Fruit fly (Drosophila melanogaster) whole organism, embryonic: ENCODE results near the gene CCHa2.

Source experiments
- Atf6 ChIP-seq: fragments of 200-800 bp; sonication (Bioruptor generic); IDR thresholded peaks from 2 replicates; pipeline ENCODE4 v1.3.6; 2022; ENCODE audit warnings: missing biosample characterization, missing genetic modification characterization
- CG11696 ChIP-seq: fragments of 200-800 bp; sonication (Bioruptor generic); IDR thresholded peaks from 2 replicates; pipeline ENCODE4 v1.3.6; 2022; ENCODE audit warnings: missing biosample characterization, missing genetic modification characterization
- CG12071 ChIP-seq: fragments of 200-800 bp; sonication (Bioruptor generic); optimal IDR thresholded peaks from 3 replicates; lab custom pipeline; 2018; ENCODE audit warnings: missing biosample characterization, mild to moderate bottlenecking, missing genetic modification characterization
- CG15601 ChIP-seq: fragments of 200-800 bp; sonication (Bioruptor generic); optimal IDR thresholded peaks from 3 replicates; lab custom pipeline; 2019; ENCODE audit warnings: missing biosample characterization, mild to moderate bottlenecking, missing genetic modification characterization, moderate library complexity
- CG17359 ChIP-seq: fragments of 200-800 bp; sonication (Bioruptor generic); optimal IDR thresholded peaks from 3 replicates; lab custom pipeline; 2018; ENCODE audit warnings: missing biosample characterization, mild to moderate bottlenecking, missing genetic modification characterization, moderate library complexity
- CG18476 ChIP-seq: fragments of 200-800 bp; sonication (Bioruptor generic); optimal IDR thresholded peaks from 2 replicates; lab custom pipeline; 2016; ENCODE audit warnings: missing biosample characterization, mild to moderate bottlenecking, missing genetic modification characterization
- CG2875 ChIP-seq: fragments of 200-800 bp; sonication (Bioruptor generic); optimal IDR thresholded peaks from 2 replicates; lab custom pipeline; 2017; ENCODE audit warnings: missing biosample characterization, mild to moderate bottlenecking, missing genetic modification characterization, missing genetic modification reagents
- CG2889 ChIP-seq: fragments of 200-800 bp; sonication (Bioruptor generic); IDR thresholded peaks from 3 replicates; pipeline ENCODE4 v1.3.6; 2022; ENCODE audit warnings: missing biosample characterization, missing genetic modification characterization
- CG30431 ChIP-seq: fragments of 200-800 bp; sonication (Bioruptor generic); optimal IDR thresholded peaks from 2 replicates; lab custom pipeline; 2017; ENCODE audit warnings: missing biosample characterization, missing genetic modification characterization
- CG33557 ChIP-seq: fragments of 200-800 bp; sonication (Bioruptor generic); optimal IDR thresholded peaks from 2 replicates; lab custom pipeline; 2019; ENCODE audit warnings: missing biosample characterization, mild to moderate bottlenecking, missing genetic modification characterization, moderate library complexity
- CG3407 ChIP-seq: fragments of 200-800 bp; sonication (Bioruptor generic); optimal IDR thresholded peaks from 2 replicates; lab custom pipeline; 2018; ENCODE audit warnings: missing biosample characterization, mild to moderate bottlenecking, missing genetic modification characterization
- CG34376 ChIP-seq: fragments of 200-800 bp; sonication (Bioruptor generic); optimal IDR thresholded peaks from 2 replicates; lab custom pipeline; 2018; ENCODE audit warnings: missing biosample characterization, mild to moderate bottlenecking, missing genetic modification characterization
- CG4617 ChIP-seq: fragments of 200-800 bp; sonication (Bioruptor generic); optimal IDR thresholded peaks from 3 replicates; lab custom pipeline; 2016; ENCODE audit warnings: missing biosample characterization, missing genetic modification characterization, borderline replicate concordance
- CG4820 ChIP-seq: fragments of 200-800 bp; sonication (Bioruptor generic); optimal IDR thresholded peaks from 3 replicates; lab custom pipeline; 2016; ENCODE audit warnings: missing biosample characterization, missing genetic modification characterization
- CG4854 ChIP-seq: fragments of 200-800 bp; sonication (Bioruptor generic); optimal IDR thresholded peaks from 2 replicates; lab custom pipeline; 2016; ENCODE audit warnings: missing biosample characterization, missing genetic modification characterization, inconsistent platforms
- CG5180 ChIP-seq: fragments of 200-800 bp; sonication (Bioruptor generic); optimal IDR thresholded peaks from 3 replicates; lab custom pipeline; 2017; ENCODE audit warnings: missing biosample characterization, missing genetic modification characterization, mild to moderate bottlenecking, moderate library complexity, missing genetic modification reagents
- CG6683 ChIP-seq: fragments of 200-800 bp; sonication (Bioruptor generic); optimal IDR thresholded peaks from 2 replicates; lab custom pipeline; 2017; ENCODE audit warnings: missing biosample characterization, mild to moderate bottlenecking, missing genetic modification characterization, missing genetic modification reagents
- CG6791 ChIP-seq: fragments of 200-800 bp; sonication (Bioruptor generic); IDR thresholded peaks from 3 replicates; pipeline ENCODE4 v1.3.6; 2022; ENCODE audit warnings: missing biosample characterization, missing genetic modification characterization; ENCODE audit not compliant: partially characterized antibody
- CG6813 ChIP-seq: fragments of 200-800 bp; sonication (Bioruptor generic); optimal IDR thresholded peaks from 2 replicates; lab custom pipeline; 2017; ENCODE audit warnings: missing biosample characterization, missing genetic modification characterization, mild to moderate bottlenecking, moderate library complexity, missing genetic modification reagents
- CG8388 ChIP-seq: fragments of 200-800 bp; sonication (Bioruptor generic); optimal IDR thresholded peaks from 2 replicates; lab custom pipeline; 2019; ENCODE audit warnings: missing biosample characterization, mild to moderate bottlenecking, missing genetic modification characterization, moderate library complexity
- CHES-1-like ChIP-seq: fragments of 200-800 bp; sonication (Bioruptor generic); optimal IDR thresholded peaks from 2 replicates; lab custom pipeline; 2016; ENCODE audit warnings: missing biosample characterization, missing genetic modification characterization
- Dfd ChIP-seq, 2 experiments: fragments of >200 bp; optimal IDR thresholded peaks; 2 replicates each; lab custom pipeline; 2017; ENCODE audit warnings: missing biosample characterization in 2 of 2, missing genetic modification characterization in 2 of 2
- Ets65A ChIP-seq: fragments of 200-800 bp; sonication (Bioruptor generic); peaks from one replicate; lab custom pipeline; 2016; ENCODE audit warnings: missing biosample characterization, missing genetic modification characterization
- HLHmδ ChIP-seq: fragments of 200-800 bp; sonication (Bioruptor generic); optimal IDR thresholded peaks from 2 replicates; lab custom pipeline; 2018; ENCODE audit warnings: missing biosample characterization, mild to moderate bottlenecking, missing genetic modification characterization, moderate library complexity
- Hr78 ChIP-seq, 2 experiments: fragments of 200-800 bp in 1 of 2; fragments of >200 bp in 1 of 2; sonication (Bioruptor generic) in 1 of 2; optimal IDR thresholded peaks; 2 replicates each; lab custom pipeline; 2017 to 2019; ENCODE audit warnings: missing biosample characterization in 2 of 2, missing genetic modification characterization in 2 of 2, mild to moderate bottlenecking in 1 of 2, moderate library complexity in 1 of 2
- Mad ChIP-seq: fragments of 200-800 bp; sonication (Bioruptor generic); optimal IDR thresholded peaks from 2 replicates; lab custom pipeline; 2016; ENCODE audit warnings: missing biosample characterization, missing genetic modification characterization
- Med ChIP-seq: fragments of 200-800 bp; sonication (Bioruptor generic); peaks from one replicate; lab custom pipeline; 2016; ENCODE audit warnings: missing biosample characterization, missing genetic modification characterization, mild to moderate bottlenecking, inconsistent platforms, moderate library complexity
- Oaz ChIP-seq: fragments of 200-800 bp; sonication (Bioruptor generic); IDR thresholded peaks from 2 replicates; pipeline ENCODE4 v1.3.6; 2022; ENCODE audit warnings: missing biosample characterization, missing genetic modification characterization
- Oli ChIP-seq: fragments of 200-800 bp; sonication (Bioruptor generic); optimal IDR thresholded peaks from 2 replicates; lab custom pipeline; 2018; ENCODE audit warnings: missing biosample characterization, mild to moderate bottlenecking, missing genetic modification characterization, moderate library complexity
- Opbp ChIP-seq: fragments of 200-800 bp; sonication (Bioruptor generic); IDR thresholded peaks from 3 replicates; pipeline ENCODE4 v1.3.6; 2022; ENCODE audit warnings: missing biosample characterization, missing genetic modification characterization; ENCODE audit not compliant: partially characterized antibody
- Six4 ChIP-seq: fragments of 200-800 bp; sonication (Bioruptor generic); optimal IDR thresholded peaks from 2 replicates; lab custom pipeline; 2016; ENCODE audit warnings: missing biosample characterization, missing genetic modification characterization
- ato ChIP-seq: fragments of 200-800 bp; sonication (Bioruptor generic); IDR thresholded peaks from 2 replicates; pipeline ENCODE4 v1.3.6; 2022; ENCODE audit warnings: missing biosample characterization, missing genetic modification characterization; ENCODE audit not compliant: partially characterized antibody
- az2 ChIP-seq: fragments of 200-800 bp; sonication (Bioruptor generic); optimal IDR thresholded peaks from 3 replicates; lab custom pipeline; 2016; ENCODE audit warnings: missing biosample characterization, missing genetic modification characterization
- br ChIP-seq: fragments of >200 bp; optimal IDR thresholded peaks from 2 replicates; lab custom pipeline; 2017
- cad ChIP-seq: fragments of >200 bp; optimal IDR thresholded peaks from 2 replicates; lab custom pipeline; 2017; ENCODE audit warnings: missing biosample characterization, missing genetic modification characterization
- croc ChIP-seq: fragments of 200-800 bp; sonication (Bioruptor generic); conservative IDR thresholded peaks from 3 replicates; pipeline ENCODE4 v1.3.6; 2022; ENCODE audit warnings: missing biosample characterization, missing genetic modification characterization
- dimm ChIP-seq: fragments of 200-800 bp; sonication (Bioruptor generic); IDR thresholded peaks from 2 replicates; pipeline ENCODE4 v1.3.6; 2022; ENCODE audit warnings: missing biosample characterization, missing genetic modification characterization
- eve ChIP-seq, 2 experiments: fragments of >200 bp; optimal IDR thresholded peaks; 2 replicates each; lab custom pipeline; 2017; ENCODE audit warnings: missing biosample characterization in 2 of 2, missing genetic modification characterization in 2 of 2
- gt ChIP-seq: fragments of 200-800 bp; sonication (Bioruptor generic); IDR thresholded peaks from 2 replicates; pipeline ENCODE4 v1.3.6; 2022; ENCODE audit warnings: missing biosample characterization, missing genetic modification characterization
- hbn ChIP-seq: fragments of 200-800 bp; sonication (Bioruptor generic); IDR thresholded peaks from 2 replicates; pipeline ENCODE4 v1.3.6; 2022; ENCODE audit warnings: missing biosample characterization, missing genetic modification characterization; ENCODE audit not compliant: partially characterized antibody
- knrl ChIP-seq: fragments of 200-800 bp; sonication (Bioruptor generic); IDR thresholded peaks from 3 replicates; pipeline ENCODE4 v1.3.6; 2022; ENCODE audit warnings: missing biosample characterization, missing genetic modification characterization; ENCODE audit not compliant: partially characterized antibody
- pb ChIP-seq: fragments of 200-800 bp; sonication (Bioruptor generic); optimal IDR thresholded peaks from 3 replicates; lab custom pipeline; 2016; ENCODE audit warnings: missing biosample characterization, missing genetic modification characterization
- repo ChIP-seq: fragments of 200-800 bp; sonication (Bioruptor generic); optimal IDR thresholded peaks from 2 replicates; lab custom pipeline; 2016; ENCODE audit warnings: missing biosample characterization, missing genetic modification characterization
- salm ChIP-seq: fragments of 200-800 bp; sonication (Bioruptor generic); optimal IDR thresholded peaks from 2 replicates; lab custom pipeline; 2018; ENCODE audit warnings: missing biosample characterization, mild to moderate bottlenecking, missing genetic modification characterization
- slp2 ChIP-seq: fragments of 200-800 bp; sonication (Bioruptor generic); optimal IDR thresholded peaks from 2 replicates; lab custom pipeline; 2016; ENCODE audit warnings: missing biosample characterization, missing genetic modification characterization
- sug ChIP-seq: fragments of 200-800 bp; optimal IDR thresholded peaks from 2 replicates; lab custom pipeline; 2019; ENCODE audit warnings: missing biosample characterization, mild to moderate bottlenecking, missing genetic modification characterization, moderate library complexity
- trh ChIP-seq: fragments of 200-800 bp; sonication (Bioruptor generic); optimal IDR thresholded peaks from 2 replicates; lab custom pipeline; 2016; ENCODE audit warnings: missing biosample characterization, missing genetic modification characterization
- yki ChIP-seq: fragments of >200 bp; optimal IDR thresholded peaks from 3 replicates; lab custom pipeline; 2018
- zfh1 ChIP-seq: fragments of 200-800 bp; sonication (Bioruptor generic); IDR thresholded peaks from 3 replicates; pipeline ENCODE4 v1.3.6; 2022; ENCODE audit warnings: missing biosample characterization, missing genetic modification characterization

The CCHa2 gene

dm6 chr3R:13400902-13401721 is 6.1 kb upstream of the CCHa2 start (continued):
- TF ChIP-seq Hr78 (GFP tag; optimal IDR thresholded peaks at IDR 0.05; lab: Kevin White, UChicago) (peak in 1 of 2 experiments; percentile 73), CG33557 (GFP tag; lab: Kevin White, UChicago) (peak; percentile 92), croc (GFP tag; lab: Robert Waterston, UW) (peak; percentile 81), Med (GFP tag; lab: Kevin White, UChicago) (peak; percentile 98), Oli (tag; lab: Kevin White, UChicago) (peak; percentile 96), Atf6 (peak; percentile 88), Ets65A (peak; percentile 96), CG17359 (tag; lab: Kevin White, UChicago) (peak; percentile 82), CG4617 (peak; percentile 75), CHES-1-like (GFP tag; lab: Kevin White, UChicago) (peak; percentile 89), CG4854 (GFP tag; lab: Kevin White, UChicago) (peak; percentile 83), Oaz (GFP tag; lab: Robert Waterston, UW) (peak; percentile 60; the same call in 1 of the 2 replicates), CG3407 (GFP tag; lab: Kevin White, UChicago) (peak; percentile 75), pb (GFP tag; lab: Kevin White, UChicago) (peak; percentile 74), CG11696 (GFP tag; lab: Robert Waterston, UW) (peak; percentile 62; the same call in 1 of the 2 replicates), CG5180 (peak; percentile 72), sug (tag; lab: Kevin White, UChicago) (peak; percentile 76), Six4 (GFP tag; lab: Kevin White, UChicago) (peak; percentile 85), CG6813 (GFP tag; lab: Kevin White, UChicago) (peak; percentile 73), slp2 (peak; percentile 77), CG4820 (GFP tag; lab: Kevin White, UChicago) (peak; percentile 83), CG2889 (GFP tag; lab: Robert Waterston, UW) (peak; percentile 40; the same call in 1 of the 3 replicates), Dfd (GFP tag; optimal IDR thresholded peaks at IDR 0.05; lab: Kevin White, UChicago) (no peak), CG8388 (GFP tag; lab: Kevin White, UChicago) (peak; percentile 91), repo (GFP tag; lab: Kevin White, UChicago) (peak; percentile 69), zfh1 (peak; percentile 82), az2 (peak; percentile 90), eve (GFP tag; optimal IDR thresholded peaks at IDR 0.05; lab: Kevin White, UChicago) (peak in 1 of 2 experiments; percentile 97), HLHmδ (GFP tag; lab: Kevin White, UChicago) (no peak), CG6683 (peak; percentile 57), CG12071 (GFP tag; lab: Kevin White, UChicago) (peak; percentile 75), gt (0 out of 2 replicates have a peak, but pooled peaks have one; percentile 31), trh (GFP tag; lab: Kevin White, UChicago) (peak; percentile 77), Mad (peak; percentile 80), Opbp (no peak), br (lab: Kevin White, UChicago) (no peak), yki (no peak), dimm (peak; percentile 11; the same call in 1 of the 2 replicates), CG2875 (GFP tag; lab: Kevin White, UChicago) (peak; percentile 86), cad (no peak), CG34376 (no peak), CG15601 (tag; lab: Kevin White, UChicago) (peak; percentile 83), CG30431 (GFP tag; lab: Kevin White, UChicago) (peak; percentile 84), hbn (GFP tag; lab: Robert Waterston, UW) (no peak), CG6791 (no peak), CG18476 (peak; percentile 71), salm (peak; percentile 77), ato (no peak), knrl (GFP tag; lab: Robert Waterston, UW) (no peak)
